Worm (Caenorhabditis elegans) whole organism, L4 larva: ENCODE measurements around the gene nspc-18.

Source experiments
- F26F4.8 ChIP-seq: fragments of 200-800 bp; sonication (Bioruptor generic); conservative IDR thresholded peaks from 2 replicates; pipeline ENCODE4 v1.3.6; 2022; ENCODE audit warnings: missing genetic modification characterization, missing compliant biosample characterization
- F44E2.7 ChIP-seq: fragments of 200-800 bp; sonication (Bioruptor generic); IDR thresholded peaks from 2 replicates; pipeline ENCODE4 v2.1.2; 2022; ENCODE audit warnings: missing genetic modification characterization, missing compliant biosample characterization
- T26A8.4 ChIP-seq: fragments of 200-800 bp; sonication (Bioruptor generic); IDR thresholded peaks from 2 replicates; pipeline ENCODE4 v1.3.6; 2022; ENCODE audit warnings: missing genetic modification characterization, missing compliant biosample characterization
- ZK337.2 ChIP-seq: fragments of 200-800 bp; sonication (Bioruptor generic); IDR thresholded peaks from 2 replicates; pipeline ENCODE4 v1.3.6; 2022; ENCODE audit warnings: missing genetic modification reagents, missing genetic modification characterization, missing compliant biosample characterization
- aha-1 ChIP-seq: fragments of 150-350 bp; peaks from one replicate; lab custom pipeline; 2014; ENCODE audit warnings: missing biosample characterization, missing genetic modification characterization
- ceh-32 ChIP-seq: sonication (generic microtip); optimal IDR thresholded peaks from 2 replicates; lab custom pipeline; 2016; ENCODE audit warnings: mild to moderate bottlenecking, missing genetic modification characterization, missing compliant biosample characterization; ENCODE audit not compliant: poor library complexity
- ceh-44 ChIP-seq: fragments of 200-800 bp; sonication (Bioruptor generic); IDR thresholded peaks from 2 replicates; pipeline ENCODE4 v1.3.6; 2022; ENCODE audit warnings: missing genetic modification reagents, missing genetic modification characterization, missing compliant biosample characterization
- cey-2 ChIP-seq: sonication (generic microtip); optimal IDR thresholded peaks from 3 replicates; lab custom pipeline; 2017; ENCODE audit warnings: missing genetic modification characterization, mild to moderate bottlenecking, missing compliant biosample characterization, antibody characterized with exemption, borderline replicate concordance; ENCODE audit not compliant: insufficient read depth
- daf-16 ChIP-seq, 3 experiments: sonication (generic microtip); optimal IDR thresholded peaks; 2 replicates each; lab custom pipeline; 2016 to 2017; ENCODE audit warnings: missing genetic modification characterization in 3 of 3, missing genetic modification reagents in 3 of 3, mild to moderate bottlenecking in 2 of 3, missing compliant biosample characterization in 2 of 3, missing biosample characterization in 1 of 3, moderate library complexity in 1 of 3
- daf-19 ChIP-seq: fragments of 200-800 bp; sonication (Bioruptor generic); conservative IDR thresholded peaks from 2 replicates; pipeline ENCODE4 v1.3.6; 2022; ENCODE audit warnings: missing genetic modification characterization, missing compliant biosample characterization
- dmd-6 ChIP-seq: fragments of 200-800 bp; sonication (Bioruptor generic); IDR thresholded peaks from 2 replicates; pipeline ENCODE4 v1.3.6; 2022; ENCODE audit warnings: missing genetic modification reagents, missing genetic modification characterization, missing compliant biosample characterization
- dmd-8 ChIP-seq: fragments of 200-800 bp; sonication (Bioruptor generic); IDR thresholded peaks from 2 replicates; pipeline ENCODE4 v1.3.6; 2022; ENCODE audit warnings: missing genetic modification characterization, missing compliant biosample characterization
- dmd-9 ChIP-seq: fragments of 200-800 bp; sonication (Bioruptor generic); IDR thresholded peaks from 2 replicates; pipeline ENCODE4 v1.3.6; 2022; ENCODE audit warnings: missing genetic modification reagents, missing genetic modification characterization, missing compliant biosample characterization
- dve-1 ChIP-seq: sonication (generic microtip); optimal IDR thresholded peaks from 2 replicates; lab custom pipeline; 2017; ENCODE audit warnings: antibody characterized with exemption, mild to moderate bottlenecking, missing genetic modification characterization, missing compliant biosample characterization; ENCODE audit not compliant: insufficient read depth
- egl-43 ChIP-seq: fragments of 200-800 bp; sonication (Bioruptor generic); IDR thresholded peaks from 2 replicates; pipeline ENCODE4 v1.3.6; 2022; ENCODE audit warnings: missing genetic modification reagents, missing genetic modification characterization, missing compliant biosample characterization
- hif-1 ChIP-seq, 2 experiments: sonication (generic microtip); optimal IDR thresholded peaks; 2 replicates each; lab custom pipeline; 2016 to 2017; ENCODE audit warnings: missing compliant biosample characterization in 2 of 2, missing genetic modification characterization in 2 of 2, missing genetic modification reagents in 2 of 2, missing genotype in 2 of 2, mild to moderate bottlenecking in 1 of 2
- hlh-11 ChIP-seq: fragments of 200-800 bp; sonication (Bioruptor generic); optimal IDR thresholded peaks from 2 replicates; lab custom pipeline; 2018; ENCODE audit warnings: mild to moderate bottlenecking, missing genetic modification characterization, missing compliant biosample characterization
- hmg-1.1 ChIP-seq: fragments of 200-800 bp; sonication (Bioruptor generic); IDR thresholded peaks from 2 replicates; pipeline ENCODE4 v1.3.6; 2022; ENCODE audit warnings: missing genetic modification reagents, missing genetic modification characterization, missing compliant biosample characterization
- lin-13 ChIP-seq: fragments of 150-350 bp; optimal IDR thresholded peaks from 2 replicates; lab custom pipeline; 2014; ENCODE audit warnings: missing biosample characterization, missing genetic modification reagents, missing genetic modification characterization
- madf-5 ChIP-seq, 2 experiments: fragments of 200-800 bp; sonication (Bioruptor generic); IDR thresholded peaks; 2 replicates each; pipeline ENCODE4 v1.3.6; 2022; ENCODE audit warnings: missing compliant biosample characterization in 2 of 2, missing genetic modification characterization in 2 of 2
- madf-9 ChIP-seq: fragments of 200-800 bp; sonication (Bioruptor generic); conservative IDR thresholded peaks from 2 replicates; pipeline ENCODE4 v1.3.6; 2022; ENCODE audit warnings: missing genetic modification reagents, missing genetic modification characterization, missing compliant biosample characterization
- mes-2 ChIP-seq: sonication (generic microtip); optimal IDR thresholded peaks from 2 replicates; lab custom pipeline; 2016; ENCODE audit warnings: missing genotype, mild to moderate bottlenecking, missing genetic modification characterization, missing compliant biosample characterization; ENCODE audit not compliant: poor library complexity, severe bottlenecking
- mxl-3 ChIP-seq: fragments of 200-800 bp; sonication (Bioruptor generic); optimal IDR thresholded peaks from 2 replicates; lab custom pipeline; 2018; ENCODE audit warnings: mild to moderate bottlenecking, missing genetic modification characterization, missing compliant biosample characterization
- nhr-11 ChIP-seq: fragments of 150-350 bp; optimal IDR thresholded peaks from 2 replicates; lab custom pipeline; 2014; ENCODE audit warnings: missing biosample characterization, missing genetic modification characterization
- nhr-28 ChIP-seq: fragments of 150-350 bp; optimal IDR thresholded peaks from 2 replicates; lab custom pipeline; 2014; ENCODE audit warnings: missing biosample characterization, missing genetic modification characterization
- php-3 ChIP-seq: fragments of 200-800 bp; sonication (Bioruptor generic); IDR thresholded peaks from 2 replicates; pipeline ENCODE4 v1.3.6; 2022; ENCODE audit warnings: missing genetic modification reagents, missing genetic modification characterization, missing compliant biosample characterization
- saeg-2 ChIP-seq: fragments of 200-800 bp; sonication (Bioruptor generic); IDR thresholded peaks from 2 replicates; pipeline ENCODE4 v1.3.6; 2022; ENCODE audit warnings: missing genetic modification reagents, missing genetic modification characterization, missing compliant biosample characterization
- tag-97 ChIP-seq: fragments of 200-800 bp; sonication (Bioruptor generic); IDR thresholded peaks from 2 replicates; pipeline ENCODE4 v1.3.6; 2022; ENCODE audit warnings: missing genetic modification characterization, missing compliant biosample characterization
- tra-1 ChIP-seq: fragments of 200-800 bp; sonication (Bioruptor generic); IDR thresholded peaks from 2 replicates; pipeline ENCODE4 v1.3.6; 2022; ENCODE audit warnings: missing genetic modification reagents, missing genetic modification characterization, missing compliant biosample characterization
- unc-39 ChIP-seq: sonication (generic microtip); optimal IDR thresholded peaks from 2 replicates; lab custom pipeline; 2017; ENCODE audit warnings: missing biosample characterization, missing genetic modification characterization
- unc-62 ChIP-seq, 3 experiments: fragments of 150-350 bp in 1 of 3; sonication (generic microtip); optimal IDR thresholded peaks in 2 of 3; peaks in 1 of 3; 1 replicate in 1 of 3; 2 replicates in 2 of 3; lab custom pipeline; 2014 to 2017; ENCODE audit warnings: missing biosample characterization in 3 of 3, missing genetic modification characterization in 3 of 3, missing genetic modification reagents in 3 of 3, missing genotype in 1 of 3
- zfp-2 ChIP-seq: sonication (generic microtip); optimal IDR thresholded peaks from 2 replicates; lab custom pipeline; 2016; ENCODE audit warnings: mild to moderate bottlenecking, missing genetic modification characterization, missing compliant biosample characterization
- ztf-11 ChIP-seq: fragments of 150-350 bp; optimal IDR thresholded peaks from 2 replicates; lab custom pipeline; 2014; ENCODE audit warnings: missing biosample characterization, missing genetic modification characterization
- ztf-7 ChIP-seq: fragments of 150-350 bp; optimal IDR thresholded peaks from 2 replicates; lab custom pipeline; 2014; ENCODE audit warnings: missing biosample characterization, missing genetic modification characterization

nspc-18 gene

DNA sequence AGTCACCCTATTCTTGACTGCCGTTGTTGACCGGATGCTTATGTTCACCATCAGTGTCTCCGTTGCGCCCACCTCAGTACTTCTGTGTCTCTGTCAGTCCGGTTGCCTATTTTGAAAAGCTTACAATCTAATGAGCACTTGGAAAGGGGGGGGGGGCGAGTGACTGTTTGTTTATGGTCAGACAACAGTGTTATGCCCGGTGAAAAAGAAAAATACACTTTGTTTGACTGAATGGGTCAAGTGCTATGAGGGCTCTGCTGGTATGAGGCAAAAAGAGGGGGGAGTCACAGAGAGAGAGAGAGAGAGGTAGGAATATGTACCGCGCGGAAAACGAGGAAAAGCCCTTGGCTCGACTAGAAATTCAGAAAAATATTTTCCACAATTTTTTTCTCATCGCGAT, 43.8 kb upstream of the nspc-18 start:
- TF ChIP-seq aha-1 (tag; lab: Kevin White, UChicago) (peak; percentile 70), ceh-32 (tag; lab: Kevin White, UChicago) (no peak), cey-2 (tag; lab: Kevin White, UChicago) (no peak), madf-9 (no peak), tag-97 (no peak), unc-39 (tag; lab: Kevin White, UChicago) (no peak)

DNA sequence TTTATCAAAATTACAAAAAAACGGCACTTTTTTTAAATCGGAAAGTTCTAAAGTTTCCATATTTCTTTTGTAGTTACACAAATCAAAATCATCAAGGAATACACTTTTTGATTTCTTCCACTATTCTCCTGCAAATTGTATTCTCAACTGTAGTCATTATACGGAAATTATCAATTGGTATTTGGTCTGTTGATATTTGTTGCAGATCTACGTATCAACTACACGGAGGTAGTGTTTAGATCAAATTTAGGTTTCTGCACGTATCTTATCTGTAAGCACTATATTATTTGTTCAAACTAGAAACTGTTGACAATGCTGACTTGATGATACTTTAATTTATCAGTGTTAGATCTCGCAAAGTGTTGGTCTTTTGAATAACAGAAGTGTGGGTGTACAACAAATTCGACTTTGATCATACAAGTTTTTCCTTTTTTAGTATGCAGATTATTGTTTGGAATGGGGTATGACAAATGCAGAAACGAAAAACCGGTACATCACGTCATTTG, 40.9 kb upstream of the nspc-18 start:
- no peak for TF ChIP-seq daf-16 (GFP tag; optimal IDR thresholded peaks at IDR 0.05; lab: Kevin White, UChicago)
- peak; percentile 75 for TF ChIP-seq daf-16 (tag; optimal IDR thresholded peaks at IDR 0.05; lab: Kevin White, UChicago)
- TF ChIP-seq ztf-11: no peak
- TF ChIP-seq hif-1 (tag; optimal IDR thresholded peaks at IDR 0.05; lab: Kevin White, UChicago): peak in 1 of 2 experiments; percentile 76
- 0 out of 2 replicates have a peak, but pooled peaks have one; percentile 13 for TF ChIP-seq dmd-6 (GFP tag; lab: Robert Waterston, UW)
- TF ChIP-seq dve-1: peak; percentile 16
- TF ChIP-seq nhr-28 (tag; lab: Kevin White, UChicago): peak; percentile 96

DNA sequence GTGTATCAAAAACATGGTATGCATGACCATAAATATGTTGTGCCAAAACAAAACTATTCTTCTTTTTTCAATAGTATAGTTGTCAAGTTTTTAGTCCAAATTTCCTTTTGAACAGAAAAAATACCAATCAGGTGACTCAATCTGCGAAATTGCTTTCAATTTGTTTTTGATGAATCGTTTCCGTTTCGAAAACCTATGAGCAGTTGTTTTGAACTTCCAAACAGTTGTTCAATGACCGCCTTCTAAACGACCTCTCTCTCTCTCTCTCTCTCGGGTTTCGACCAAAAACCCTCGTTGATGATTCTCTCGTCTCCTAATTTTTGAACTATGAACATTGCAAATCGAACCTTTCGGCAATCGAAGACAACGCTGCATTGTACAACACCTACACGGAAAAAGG, 38.6 kb upstream of the nspc-18 start:
- TF ChIP-seq madf-5 (GFP tag; IDR thresholded peaks at IDR 0.05; lab: Robert Waterston, UW) (no peak), mxl-3 (GFP tag; lab: Kevin White, UChicago) (no peak), hmg-1.1 (GFP tag; lab: Robert Waterston, UW) (0 out of 2 replicates have a peak, but pooled peaks have one; percentile 22), daf-16 (GFP tag; optimal IDR thresholded peaks at IDR 0.05; lab: Kevin White, UChicago) (peak in 1 of 2 experiments; percentile 9), daf-16 (tag; optimal IDR thresholded peaks at IDR 0.05; lab: Kevin White, UChicago) (no peak), dmd-9 (GFP tag; lab: Robert Waterston, UW) (0 out of 2 replicates have a peak, but pooled peaks have one; percentile 11), tra-1 (GFP tag; lab: Robert Waterston, UW) (no peak), nhr-11 (tag; lab: Kevin White, UChicago) (peak; percentile 17), nhr-28 (tag; lab: Kevin White, UChicago) (peak; percentile 14), hlh-11 (tag; lab: Kevin White, UChicago) (peak; percentile 50), aha-1 (tag; lab: Kevin White, UChicago) (peak; percentile 73), F44E2.7 (GFP tag; lab: Robert Waterston, UW) (no peak), php-3 (GFP tag; lab: Robert Waterston, UW) (no peak), T26A8.4 (GFP tag; lab: Robert Waterston, UW) (no peak), ztf-7 (tag; lab: Kevin White, UChicago) (no peak), saeg-2 (GFP tag; lab: Robert Waterston, UW) (no peak), daf-19 (no peak), dmd-6 (GFP tag; lab: Robert Waterston, UW) (peak; percentile 28; the same call in 1 of the 2 replicates)

DNA sequence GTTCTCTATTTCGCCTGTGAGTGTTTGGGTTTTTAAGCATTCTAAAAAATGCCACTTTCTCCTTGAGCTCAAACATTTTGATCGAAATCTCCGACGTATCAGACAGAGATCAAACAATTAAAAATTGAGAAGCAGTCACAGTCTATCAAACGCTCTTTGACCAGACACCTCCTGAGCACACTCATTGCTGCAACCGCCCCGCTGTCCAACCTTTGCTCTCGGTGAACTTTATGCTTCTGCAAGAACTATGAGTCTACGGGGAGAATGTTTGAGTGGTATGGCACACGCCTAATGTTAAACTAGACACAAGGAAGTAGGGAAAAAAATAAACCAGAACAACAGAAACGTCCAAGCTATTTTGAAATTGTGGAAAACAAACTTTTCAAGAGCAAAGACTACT, 37.8 kb upstream of the nspc-18 start:
- TF ChIP-seq unc-62 (GFP tag; optimal IDR thresholded peaks at IDR 0.05 in 1 of 2; lab: Kevin White, UChicago): peak in 1 of 2 experiments; percentile 69
- TF ChIP-seq unc-62 (tag; optimal IDR thresholded peaks at IDR 0.05; lab: Kevin White, UChicago): no peak
- TF ChIP-seq mes-2 (tag; lab: Kevin White, UChicago): peak; percentile 9
- TF ChIP-seq dve-1: peak; percentile 14
- TF ChIP-seq dmd-6 (GFP tag; lab: Robert Waterston, UW): peak; percentile 52
- 0 out of 2 replicates have a peak, but pooled peaks have one; percentile 10 for TF ChIP-seq egl-43
- no peak for TF ChIP-seq T26A8.4 (GFP tag; lab: Robert Waterston, UW)
- no peak for TF ChIP-seq zfp-2 (tag; lab: Kevin White, UChicago)

DNA sequence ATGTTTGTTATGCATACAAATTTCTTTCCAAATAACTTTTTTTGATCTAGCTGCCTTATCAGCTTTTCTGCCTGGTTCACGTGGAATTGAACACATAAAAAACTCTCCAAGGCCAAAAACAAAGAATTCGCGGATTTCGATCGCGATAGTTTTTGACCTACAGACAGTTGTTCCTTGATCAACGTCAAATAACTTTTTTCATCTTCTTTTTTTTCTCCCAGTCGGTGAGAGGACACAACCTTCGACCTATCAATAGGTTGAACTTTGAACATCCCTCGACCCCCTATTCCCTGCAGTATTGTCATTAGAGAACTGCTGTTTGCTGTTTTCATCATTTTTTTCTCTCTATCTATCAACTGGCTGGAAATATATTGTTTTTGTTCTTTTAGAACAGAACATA, 36.4 kb upstream of the nspc-18 start:
- TF ChIP-seq daf-16 (GFP tag; optimal IDR thresholded peaks at IDR 0.05; lab: Kevin White, UChicago): peak in 1 of 2 experiments; percentile 18
- peak; percentile 4 for TF ChIP-seq daf-16 (tag; optimal IDR thresholded peaks at IDR 0.05; lab: Kevin White, UChicago)
- no peak for TF ChIP-seq F26F4.8 (GFP tag; lab: Robert Waterston, UW)
- TF ChIP-seq aha-1 (tag; lab: Kevin White, UChicago): peak; percentile 82
- 0 out of 2 replicates have a peak, but pooled peaks have one; percentile 16 for TF ChIP-seq tra-1 (GFP tag; lab: Robert Waterston, UW)
- TF ChIP-seq hlh-11 (tag; lab: Kevin White, UChicago): peak; percentile 4
- TF ChIP-seq ZK337.2 (GFP tag; lab: Robert Waterston, UW): no peak
- peak; percentile 51 for TF ChIP-seq nhr-28 (tag; lab: Kevin White, UChicago)
- TF ChIP-seq lin-13 (GFP tag; lab: Kevin White, UChicago): no peak
- TF ChIP-seq dmd-6 (GFP tag; lab: Robert Waterston, UW): peak; percentile 36
- no peak for TF ChIP-seq ceh-44 (GFP tag; lab: Robert Waterston, UW)
- TF ChIP-seq unc-62 (GFP tag; optimal IDR thresholded peaks at IDR 0.05 in 1 of 2; lab: Kevin White, UChicago): peak in 1 of 2 experiments; percentile 90
- TF ChIP-seq unc-62 (tag; optimal IDR thresholded peaks at IDR 0.05; lab: Kevin White, UChicago): no peak
- no peak for TF ChIP-seq dmd-8 (GFP tag; lab: Robert Waterston, UW)
- TF ChIP-seq, all 104 proteins: peak for 7
